Worm (Caenorhabditis elegans) whole organism, early embryonic: Measurements from ENCODE around the gene nspc-13.

Experiments used
- B0310.2 ChIP-seq: sonication (generic microtip); optimal IDR thresholded peaks from 2 replicates; lab custom pipeline; 2016; ENCODE audit warnings: mild to moderate bottlenecking, missing genetic modification characterization, missing compliant biosample characterization
- aly-1 ChIP-seq: sonication (generic microtip); optimal IDR thresholded peaks from 2 replicates; lab custom pipeline; 2016; ENCODE audit warnings: missing genetic modification characterization, missing compliant biosample characterization
- ama-1 ChIP-seq: fragments of 150-350 bp; optimal IDR thresholded peaks from 2 replicates; lab custom pipeline; 2014

DNA sequence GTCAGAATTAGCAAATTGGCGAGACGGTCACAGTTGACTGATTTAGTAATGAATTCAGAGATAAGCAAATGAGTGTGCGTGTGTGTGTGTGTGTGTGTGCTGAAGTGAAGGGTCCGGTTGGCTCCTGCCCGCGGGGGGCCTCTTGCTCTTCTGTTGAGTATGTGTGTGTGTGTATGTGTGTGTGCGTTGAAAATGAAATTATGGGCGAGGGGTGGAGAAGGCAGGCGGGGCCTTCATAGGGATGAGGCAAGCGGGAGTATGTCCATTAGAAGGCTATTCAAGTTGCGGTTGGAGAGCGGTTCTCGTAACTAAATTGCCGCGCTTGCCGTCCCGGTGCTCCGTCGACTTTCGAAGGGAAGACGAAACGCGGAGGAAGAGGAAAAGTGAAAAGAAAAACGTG, 50.1 kb downstream of the nspc-13 start:
- TF ChIP-seq ama-1 (lab: Kevin White, UChicago) (no peak), aly-1 (tag; lab: Kevin White, UChicago) (peak; percentile 77), B0310.2 (tag; lab: Kevin White, UChicago) (no peak)
